Fruit fly (Drosophila melanogaster) whole organism, embryonic: ENCODE results near the gene dUTPase.

Experiments used
- B-H2 ChIP-seq: fragments of 200-800 bp; sonication (Bioruptor generic); optimal IDR thresholded peaks from 2 replicates; lab custom pipeline; 2018; ENCODE audit warnings: missing biosample characterization, mild to moderate bottlenecking, missing genetic modification characterization
- BEAF-32 ChIP-seq: fragments of 200-800 bp; sonication (Bioruptor generic); optimal IDR thresholded peaks from 3 replicates; lab custom pipeline; 2017; ENCODE audit warnings: missing biosample characterization, missing genetic modification characterization, mild to moderate bottlenecking, moderate library complexity, missing genetic modification reagents
- Bgb ChIP-seq: fragments of 200-800 bp; sonication (Bioruptor generic); IDR thresholded peaks from 2 replicates; pipeline ENCODE4 v1.3.6; 2022; ENCODE audit warnings: missing biosample characterization, missing genetic modification characterization; ENCODE audit not compliant: partially characterized antibody
- Bteb2 ChIP-seq: fragments of 200-800 bp; sonication (Bioruptor generic); optimal IDR thresholded peaks from 2 replicates; lab custom pipeline; 2016; ENCODE audit warnings: missing biosample characterization, missing genetic modification characterization
- CG10209 ChIP-seq: fragments of 200-800 bp; sonication (Bioruptor generic); optimal IDR thresholded peaks from 3 replicates; lab custom pipeline; 2017; ENCODE audit warnings: missing biosample characterization, mild to moderate bottlenecking, missing genetic modification characterization, missing genetic modification reagents
- CG10267 ChIP-seq: fragments of 200-800 bp; sonication (Bioruptor generic); optimal IDR thresholded peaks from 2 replicates; lab custom pipeline; 2018; ENCODE audit warnings: missing biosample characterization, mild to moderate bottlenecking, missing genetic modification characterization, moderate library complexity
- CG10431 ChIP-seq: fragments of 200-800 bp; sonication (Bioruptor generic); optimal IDR thresholded peaks from 3 replicates; lab custom pipeline; 2018; ENCODE audit warnings: missing biosample characterization, mild to moderate bottlenecking, missing genetic modification characterization
- CG11723 ChIP-seq: fragments of 200-800 bp; sonication (Bioruptor generic); optimal IDR thresholded peaks from 2 replicates; lab custom pipeline; 2017; ENCODE audit warnings: missing biosample characterization, mild to moderate bottlenecking, missing genetic modification characterization
- CG13296 ChIP-seq: fragments of 200-800 bp; sonication (Bioruptor generic); optimal IDR thresholded peaks from 3 replicates; lab custom pipeline; 2018; ENCODE audit warnings: missing biosample characterization, mild to moderate bottlenecking, missing genetic modification characterization
- CG13624 ChIP-seq: fragments of 200-800 bp; sonication (Bioruptor generic); optimal IDR thresholded peaks from 2 replicates; lab custom pipeline; 2016; ENCODE audit warnings: missing biosample characterization, missing genetic modification characterization
- CG14860 ChIP-seq: fragments of 200-800 bp; sonication (Bioruptor generic); IDR thresholded peaks from 3 replicates; pipeline ENCODE4 v1.3.6; 2022; ENCODE audit warnings: missing biosample characterization, missing genetic modification characterization; ENCODE audit not compliant: partially characterized antibody
- CG15514 ChIP-seq: fragments of 200-800 bp; sonication (Bioruptor generic); optimal IDR thresholded peaks from 3 replicates; lab custom pipeline; 2017; ENCODE audit warnings: missing biosample characterization, missing genetic modification characterization, mild to moderate bottlenecking, moderate library complexity, missing genetic modification reagents
- CG18764 ChIP-seq: fragments of 200-800 bp; sonication (Bioruptor generic); optimal IDR thresholded peaks from 3 replicates; lab custom pipeline; 2016; ENCODE audit warnings: missing biosample characterization, missing genetic modification characterization
- CG2875 ChIP-seq: fragments of 200-800 bp; sonication (Bioruptor generic); optimal IDR thresholded peaks from 2 replicates; lab custom pipeline; 2017; ENCODE audit warnings: missing biosample characterization, mild to moderate bottlenecking, missing genetic modification characterization, missing genetic modification reagents
- CG31224 ChIP-seq: fragments of 200-800 bp; sonication (Bioruptor generic); IDR thresholded peaks from 2 replicates; pipeline ENCODE4 v1.3.6; 2022; ENCODE audit warnings: missing biosample characterization, missing genetic modification characterization
- CG32767 ChIP-seq: fragments of 200-800 bp; sonication (Bioruptor generic); IDR thresholded peaks from 2 replicates; pipeline ENCODE4 v1.3.6; 2022; ENCODE audit warnings: missing biosample characterization, missing genetic modification characterization
- CG34224 ChIP-seq: fragments of 200-800 bp; sonication (Bioruptor generic); IDR thresholded peaks from 3 replicates; pipeline ENCODE4 v1.3.6; 2022; ENCODE audit warnings: missing biosample characterization, missing genetic modification characterization; ENCODE audit not compliant: partially characterized antibody
- CG3995 ChIP-seq: fragments of 200-800 bp; sonication (Bioruptor generic); optimal IDR thresholded peaks from 3 replicates; lab custom pipeline; 2016; ENCODE audit warnings: missing biosample characterization, missing genetic modification characterization
- CG4360 ChIP-seq: fragments of 200-800 bp; sonication (Bioruptor generic); IDR thresholded peaks from 2 replicates; pipeline ENCODE4 v1.3.6; 2022; ENCODE audit warnings: missing biosample characterization, missing genetic modification characterization
- CG6689 ChIP-seq: fragments of 200-800 bp; sonication (Bioruptor generic); IDR thresholded peaks from 2 replicates; pipeline ENCODE4 v1.3.6; 2022; ENCODE audit warnings: missing biosample characterization, missing genetic modification characterization
- CG8290 ChIP-seq, 3 experiments: fragments of 200-800 bp; sonication (Bioruptor generic); optimal IDR thresholded peaks; 2 replicates each; lab custom pipeline; 2016 to 2019; ENCODE audit warnings: missing biosample characterization in 3 of 3, missing genetic modification characterization in 3 of 3, mild to moderate bottlenecking in 2 of 3, moderate library complexity in 1 of 3
- CTCF ChIP-seq: fragments of 200-800 bp; sonication (Bioruptor generic); optimal IDR thresholded peaks from 2 replicates; lab custom pipeline; 2017; ENCODE audit warnings: missing biosample characterization, mild to moderate bottlenecking, missing genetic modification characterization, moderate library complexity
- Dp ChIP-seq: fragments of 200-800 bp; sonication (Bioruptor generic); optimal IDR thresholded peaks from 2 replicates; lab custom pipeline; 2018; ENCODE audit warnings: missing biosample characterization, mild to moderate bottlenecking, missing genetic modification characterization, moderate library complexity
- E2f2 ChIP-seq: fragments of 200-800 bp; sonication (Bioruptor generic); IDR thresholded peaks from 2 replicates; pipeline ENCODE4 v1.3.6; 2022; ENCODE audit warnings: missing biosample characterization, missing genetic modification characterization
- Ets65A ChIP-seq: fragments of 200-800 bp; sonication (Bioruptor generic); peaks from one replicate; lab custom pipeline; 2016; ENCODE audit warnings: missing biosample characterization, missing genetic modification characterization
- HLH54F ChIP-seq: fragments of 200-800 bp; sonication (Bioruptor generic); optimal IDR thresholded peaks from 3 replicates; lab custom pipeline; 2016; ENCODE audit warnings: missing biosample characterization, missing genetic modification characterization
- MBD-R2 ChIP-seq: fragments of 200-800 bp; sonication (Bioruptor generic); IDR thresholded peaks from 2 replicates; pipeline ENCODE4 v1.3.6; 2022; ENCODE audit warnings: missing biosample characterization, missing genetic modification characterization
- Scr ChIP-seq: fragments of 200-800 bp; sonication (Bioruptor generic); IDR thresholded peaks from 2 replicates; pipeline ENCODE4 v1.3.6; 2022; ENCODE audit warnings: missing biosample characterization, missing genetic modification characterization; ENCODE audit not compliant: partially characterized antibody
- Side ChIP-seq: fragments of 200-800 bp; sonication (Bioruptor generic); optimal IDR thresholded peaks from 2 replicates; lab custom pipeline; 2016; ENCODE audit warnings: missing biosample characterization, missing genetic modification characterization
- Sin3A ChIP-seq: fragments of >200 bp; optimal IDR thresholded peaks from 2 replicates; lab custom pipeline; 2018
- Six4 ChIP-seq: fragments of 200-800 bp; sonication (Bioruptor generic); optimal IDR thresholded peaks from 2 replicates; lab custom pipeline; 2016; ENCODE audit warnings: missing biosample characterization, missing genetic modification characterization
- Sry-β ChIP-seq: fragments of 200-800 bp; sonication (Bioruptor generic); optimal IDR thresholded peaks from 2 replicates; lab custom pipeline; 2018; ENCODE audit warnings: missing biosample characterization, mild to moderate bottlenecking, missing genetic modification characterization, moderate library complexity
- crp ChIP-seq, 2 experiments: fragments of 200-800 bp; sonication (Bioruptor generic); optimal IDR thresholded peaks; 2 replicates in 1 of 2; 3 replicates in 1 of 2; lab custom pipeline; 2017; ENCODE audit warnings: missing biosample characterization in 2 of 2, missing genetic modification characterization in 2 of 2, mild to moderate bottlenecking in 1 of 2, moderate library complexity in 1 of 2
- dm ChIP-seq: fragments of 200-800 bp; sonication (Bioruptor generic); optimal IDR thresholded peaks from 3 replicates; lab custom pipeline; 2016; ENCODE audit warnings: missing biosample characterization, missing genetic modification characterization
- dpn ChIP-seq, 2 experiments: fragments of 200-800 bp; sonication (Bioruptor generic); optimal IDR thresholded peaks; 3 replicates each; lab custom pipeline; 2016; ENCODE audit warnings: missing biosample characterization in 2 of 2, missing genetic modification characterization in 2 of 2
- ewg ChIP-seq: fragments of 200-800 bp; sonication (Bioruptor generic); optimal IDR thresholded peaks from 3 replicates; lab custom pipeline; 2017; ENCODE audit warnings: mild to moderate bottlenecking, missing biosample characterization, missing genetic modification reagents, missing genetic modification characterization
- eyg ChIP-seq: fragments of 200-800 bp; sonication (Bioruptor generic); optimal IDR thresholded peaks from 3 replicates; lab custom pipeline; 2016; ENCODE audit warnings: missing biosample characterization, missing genetic modification characterization
- ftz-f1 ChIP-seq: fragments of 200-800 bp; sonication (Bioruptor generic); optimal IDR thresholded peaks from 2 replicates; lab custom pipeline; 2016; ENCODE audit warnings: missing biosample characterization, missing genetic modification characterization
- fu2 ChIP-seq: fragments of 200-800 bp; sonication (Bioruptor generic); optimal IDR thresholded peaks from 2 replicates; lab custom pipeline; 2016; ENCODE audit warnings: missing biosample characterization, missing genetic modification characterization
- hb ChIP-seq: fragments of 200-800 bp; sonication (Bioruptor generic); IDR thresholded peaks from 3 replicates; pipeline ENCODE4 v1.3.6; 2022; ENCODE audit warnings: missing biosample characterization, missing genetic modification characterization; ENCODE audit not compliant: partially characterized antibody
- kah ChIP-seq: fragments of 200-800 bp; sonication (Bioruptor generic); optimal IDR thresholded peaks from 2 replicates; lab custom pipeline; 2018; ENCODE audit warnings: missing biosample characterization, mild to moderate bottlenecking, missing genetic modification characterization
- onecut ChIP-seq: fragments of 200-800 bp; sonication (Bioruptor generic); IDR thresholded peaks from 2 replicates; pipeline ENCODE4 v1.3.6; 2022; ENCODE audit warnings: missing biosample characterization, missing genetic modification characterization
- pb ChIP-seq: fragments of 200-800 bp; sonication (Bioruptor generic); optimal IDR thresholded peaks from 3 replicates; lab custom pipeline; 2016; ENCODE audit warnings: missing biosample characterization, missing genetic modification characterization
- pzg ChIP-seq: fragments of 200-800 bp; sonication (Bioruptor generic); optimal IDR thresholded peaks from 3 replicates; lab custom pipeline; 2018; ENCODE audit warnings: missing biosample characterization, mild to moderate bottlenecking, missing genetic modification characterization, moderate library complexity
- scrt ChIP-seq: fragments of 200-800 bp; sonication (Bioruptor generic); optimal IDR thresholded peaks from 2 replicates; lab custom pipeline; 2018; ENCODE audit warnings: missing biosample characterization, mild to moderate bottlenecking, missing genetic modification characterization, moderate library complexity
- sens ChIP-seq: fragments of 200-800 bp; sonication (Bioruptor generic); peaks from one replicate; lab custom pipeline; 2016; ENCODE audit warnings: missing biosample characterization, missing genetic modification characterization
- vfl ChIP-seq: fragments of 200-800 bp; sonication (Bioruptor generic); optimal IDR thresholded peaks from 2 replicates; lab custom pipeline; 2016; ENCODE audit warnings: missing biosample characterization, missing genetic modification characterization
- vnd ChIP-seq: fragments of 200-800 bp; sonication (Bioruptor generic); IDR thresholded peaks from 3 replicates; pipeline ENCODE4 v1.3.6; 2022; ENCODE audit warnings: missing biosample characterization, missing genetic modification characterization; ENCODE audit not compliant: partially characterized antibody
- zen ChIP-seq: fragments of 200-800 bp; sonication (Bioruptor generic); optimal IDR thresholded peaks from 3 replicates; lab custom pipeline; 2018; ENCODE audit warnings: missing biosample characterization, mild to moderate bottlenecking, missing genetic modification characterization, moderate library complexity
- zf30C ChIP-seq: fragments of 200-800 bp; sonication (Bioruptor generic); optimal IDR thresholded peaks from 3 replicates; lab custom pipeline; 2018; ENCODE audit warnings: missing biosample characterization, mild to moderate bottlenecking, missing genetic modification characterization

dUTPase gene

dm6 chr2L:10988026-10988425 lies 23.1 kb upstream of the dUTPase start:
- peak; percentile 31 for TF ChIP-seq Dp
- TF ChIP-seq Ets65A (GFP tag; lab: Kevin White, UChicago): peak; percentile 43
- peak; percentile 29 for TF ChIP-seq sens (GFP tag; lab: Kevin White, UChicago)
- peak; percentile 65 for TF ChIP-seq E2f2
- no peak for TF ChIP-seq vfl (GFP tag; lab: Kevin White, UChicago)
- no peak for TF ChIP-seq CG10431 (GFP tag; lab: Kevin White, UChicago)
- TF ChIP-seq CG3995 (GFP tag; lab: Kevin White, UChicago): no peak
- peak; percentile 78 for TF ChIP-seq CG32767 (GFP tag; lab: Robert Waterston, UW)
- no peak for TF ChIP-seq CG11723 (GFP tag; lab: Kevin White, UChicago)
- no peak for TF ChIP-seq CG13296
- no peak for TF ChIP-seq scrt
- TF ChIP-seq CG15514 (GFP tag; lab: Kevin White, UChicago): peak; percentile 83
- no peak for TF ChIP-seq CG6689 (GFP tag; lab: Robert Waterston, UW)
- no peak for TF ChIP-seq CG10209 (GFP tag; lab: Kevin White, UChicago)

dm6 chr2L:10989162-10989561 lies 21.9 kb upstream of the dUTPase start, which contains the start of gene TTLL4A:
TSS of gene TTLL4A (plus strand) at chr2L:10989401.
- TF ChIP-seq MBD-R2 (GFP tag; lab: Robert Waterston, UW) (peak; percentile 86), CG13624 (GFP tag; lab: Kevin White, UChicago) (peak; percentile 58), Dp (peak; percentile 50), B-H2 (GFP tag; lab: Kevin White, UChicago) (peak; percentile 14), pb (GFP tag; lab: Kevin White, UChicago) (no peak), Sry-β (GFP tag; lab: Kevin White, UChicago) (peak; percentile 17), HLH54F (GFP tag; lab: Kevin White, UChicago) (peak; percentile 22), vnd (GFP tag; lab: Robert Waterston, UW) (peak; percentile 97), E2f2 (peak; percentile 67), CG34224 (peak; percentile 98), kah (GFP tag; lab: Kevin White, UChicago) (peak; percentile 48), ftz-f1 (GFP tag; lab: Kevin White, UChicago) (peak; percentile 76), crp (GFP tag; optimal IDR thresholded peaks at IDR 0.05; lab: Kevin White, UChicago) (peak; percentile 64 to 94), CG14860 (GFP tag; lab: Robert Waterston, UW) (peak; percentile 96), CG2875 (GFP tag; lab: Kevin White, UChicago) (no peak), Six4 (no peak), pzg (peak; percentile 85), CG10267 (peak; percentile 63), Sin3A (lab: Kevin White, UChicago) (peak; percentile 39), BEAF-32 (peak; percentile 97), Bteb2 (GFP tag; lab: Kevin White, UChicago) (peak; percentile 10), ewg (no peak), Side (peak; percentile 23), Scr (GFP tag; lab: Robert Waterston, UW) (peak; percentile 98), CG18764 (peak; percentile 14), CG4360 (GFP tag; lab: Robert Waterston, UW) (peak; percentile 10; the same call in 1 of the 2 replicates), dm (GFP tag; lab: Kevin White, UChicago) (peak; percentile 93), fu2 (GFP tag; lab: Kevin White, UChicago) (no peak), eyg (GFP tag; lab: Kevin White, UChicago) (no peak), zen (tag; lab: Kevin White, UChicago) (no peak), dpn (GFP tag; optimal IDR thresholded peaks at IDR 0.05; lab: Kevin White, UChicago) (peak in 1 of 2 experiments; percentile 36), CG8290 (GFP tag; optimal IDR thresholded peaks at IDR 0.05; lab: Kevin White, UChicago) (peak; percentile 27), CG8290 (tag; optimal IDR thresholded peaks at IDR 0.05; lab: Kevin White, UChicago) (no peak), CTCF (GFP tag; lab: Kevin White, UChicago) (peak; percentile 45), Bgb (GFP tag; lab: Robert Waterston, UW) (peak; percentile 99), CG31224 (GFP tag; lab: Robert Waterston, UW) (no peak), zf30C (GFP tag; lab: Kevin White, UChicago) (no peak), hb (GFP tag; lab: Robert Waterston, UW) (peak; percentile 97), onecut (GFP tag; lab: Robert Waterston, UW) (peak; percentile 72)
